Fruit fly (Drosophila melanogaster) whole organism, embryonic: Measurements from ENCODE around the gene CG7432.
A peak's percentile ranks its signal among the peaks of the same experiment; 100 is the strongest.

ENCODE experiments used
- Abd-B ChIP-seq: fragments of 200-800 bp; sonication (Bioruptor generic); optimal IDR thresholded peaks from 2 replicates; lab custom pipeline; 2018; ENCODE audit warnings: missing biosample characterization, mild to moderate bottlenecking, missing genetic modification characterization, moderate library complexity
- Adf1 ChIP-seq: fragments of 200-800 bp; sonication (Bioruptor generic); IDR thresholded peaks from 2 replicates; pipeline ENCODE4 v1.3.6; 2022; ENCODE audit warnings: missing biosample characterization, missing genetic modification characterization
- Blimp-1 ChIP-seq: fragments of 200-800 bp; sonication (Bioruptor generic); optimal IDR thresholded peaks from 3 replicates; lab custom pipeline; 2018; ENCODE audit warnings: missing biosample characterization, missing genetic modification characterization, mild to moderate bottlenecking, moderate library complexity, missing genetic modification reagents
- CG10462 ChIP-seq: fragments of 200-800 bp; sonication (Bioruptor generic); optimal IDR thresholded peaks from 2 replicates; lab custom pipeline; 2016; ENCODE audit warnings: missing biosample characterization, missing genetic modification characterization
- CG11695 ChIP-seq: fragments of 200-800 bp; sonication (Bioruptor generic); IDR thresholded peaks from 3 replicates; pipeline ENCODE4 v1.3.6; 2022; ENCODE audit warnings: missing biosample characterization, missing genetic modification characterization
- CG11696 ChIP-seq: fragments of 200-800 bp; sonication (Bioruptor generic); IDR thresholded peaks from 2 replicates; pipeline ENCODE4 v1.3.6; 2022; ENCODE audit warnings: missing biosample characterization, missing genetic modification characterization
- CG12659 ChIP-seq: fragments of 200-800 bp; sonication (Bioruptor generic); optimal IDR thresholded peaks from 3 replicates; lab custom pipeline; 2017; ENCODE audit warnings: mild to moderate bottlenecking, missing biosample characterization, missing genetic modification reagents, missing genetic modification characterization
- CG13424 ChIP-seq: fragments of 200-800 bp; sonication (Bioruptor generic); optimal IDR thresholded peaks from 2 replicates; lab custom pipeline; 2019; ENCODE audit warnings: missing biosample characterization, mild to moderate bottlenecking, missing genetic modification characterization, moderate library complexity
- CG17829 ChIP-seq: fragments of 200-800 bp; optimal IDR thresholded peaks from 2 replicates; lab custom pipeline; 2019; ENCODE audit warnings: missing biosample characterization, mild to moderate bottlenecking, missing genetic modification characterization, moderate library complexity
- CG18262 ChIP-seq: fragments of 200-800 bp; optimal IDR thresholded peaks from 3 replicates; lab custom pipeline; 2019; ENCODE audit warnings: missing biosample characterization, mild to moderate bottlenecking, missing genetic modification characterization, moderate library complexity
- CG1832 ChIP-seq: fragments of 200-800 bp; sonication (Bioruptor generic); optimal IDR thresholded peaks from 2 replicates; lab custom pipeline; 2017; ENCODE audit warnings: missing biosample characterization, mild to moderate bottlenecking, missing genetic modification characterization, inconsistent platforms
- CG30020 ChIP-seq: fragments of 200-800 bp; optimal IDR thresholded peaks from 2 replicates; lab custom pipeline; 2019; ENCODE audit warnings: missing biosample characterization, mild to moderate bottlenecking, missing genetic modification characterization, moderate library complexity
- CG32532 ChIP-seq: fragments of 200-800 bp; sonication (Bioruptor generic); IDR thresholded peaks from 2 replicates; pipeline ENCODE4 v1.3.6; 2022; ENCODE audit warnings: missing biosample characterization, missing genetic modification characterization
- CG5245 ChIP-seq: fragments of 200-800 bp; sonication (Bioruptor generic); optimal IDR thresholded peaks from 3 replicates; lab custom pipeline; 2016; ENCODE audit warnings: missing biosample characterization, missing genetic modification characterization
- CG6175 ChIP-seq: fragments of 200-800 bp; sonication (Bioruptor generic); IDR thresholded peaks from 3 replicates; pipeline ENCODE4 v1.3.6; 2022; ENCODE audit warnings: missing biosample characterization, missing genetic modification characterization
- CG6254 ChIP-seq: fragments of 200-800 bp; sonication (Bioruptor generic); optimal IDR thresholded peaks from 3 replicates; lab custom pipeline; 2017; ENCODE audit warnings: mild to moderate bottlenecking, missing biosample characterization, missing genetic modification reagents, missing genetic modification characterization
- CG7372 ChIP-seq: fragments of 200-800 bp; sonication (Bioruptor generic); IDR thresholded peaks from 2 replicates; pipeline ENCODE4 v1.3.6; 2022; ENCODE audit warnings: missing biosample characterization, missing genetic modification characterization
- CG8290 ChIP-seq, 3 experiments: fragments of 200-800 bp; sonication (Bioruptor generic); optimal IDR thresholded peaks; 2 replicates each; lab custom pipeline; 2016 to 2019; ENCODE audit warnings: missing biosample characterization in 3 of 3, missing genetic modification characterization in 3 of 3, mild to moderate bottlenecking in 2 of 3, moderate library complexity in 1 of 3
- CG9437 ChIP-seq: fragments of 200-800 bp; sonication (Bioruptor generic); optimal IDR thresholded peaks from 2 replicates; lab custom pipeline; 2018; ENCODE audit warnings: missing biosample characterization, mild to moderate bottlenecking, missing genetic modification characterization
- D ChIP-seq, 2 experiments: fragments of 200-800 bp in 1 of 2; fragments of >200 bp in 1 of 2; sonication (Bioruptor generic) in 1 of 2; optimal IDR thresholded peaks; 2 replicates in 1 of 2; 3 replicates in 1 of 2; lab custom pipeline; 2017; ENCODE audit warnings: mild to moderate bottlenecking in 1 of 2, missing biosample characterization in 1 of 2, missing genetic modification characterization in 1 of 2, missing genetic modification reagents in 1 of 2
- Dek ChIP-seq: fragments of 200-800 bp; sonication (Bioruptor generic); optimal IDR thresholded peaks from 3 replicates; lab custom pipeline; 2019; ENCODE audit warnings: missing biosample characterization, mild to moderate bottlenecking, missing genetic modification characterization, moderate library complexity
- Doc2 ChIP-seq: fragments of 200-800 bp; sonication (Bioruptor generic); IDR thresholded peaks from 2 replicates; pipeline ENCODE4 v1.3.6; 2022; ENCODE audit warnings: missing biosample characterization, missing genetic modification characterization
- Eip74EF ChIP-seq, 2 experiments: fragments of 200-800 bp in 1 of 2; fragments of >200 bp in 1 of 2; sonication (Bioruptor generic) in 1 of 2; optimal IDR thresholded peaks; 2 replicates each; lab custom pipeline; 2017 to 2019; ENCODE audit warnings: missing biosample characterization in 2 of 2, missing genetic modification characterization in 2 of 2, mild to moderate bottlenecking in 1 of 2, moderate library complexity in 1 of 2
- Hr78 ChIP-seq, 2 experiments: fragments of 200-800 bp in 1 of 2; fragments of >200 bp in 1 of 2; sonication (Bioruptor generic) in 1 of 2; optimal IDR thresholded peaks; 2 replicates each; lab custom pipeline; 2017 to 2019; ENCODE audit warnings: missing biosample characterization in 2 of 2, missing genetic modification characterization in 2 of 2, mild to moderate bottlenecking in 1 of 2, moderate library complexity in 1 of 2
- Max ChIP-seq: fragments of 200-800 bp; sonication (Bioruptor generic); optimal IDR thresholded peaks from 2 replicates; lab custom pipeline; 2016; ENCODE audit warnings: missing biosample characterization, mild to moderate bottlenecking, missing genetic modification characterization
- Mes4 ChIP-seq: fragments of 200-800 bp; sonication (Bioruptor generic); optimal IDR thresholded peaks from 2 replicates; lab custom pipeline; 2016; ENCODE audit warnings: missing biosample characterization, missing genetic modification characterization
- Opbp ChIP-seq: fragments of 200-800 bp; sonication (Bioruptor generic); IDR thresholded peaks from 3 replicates; pipeline ENCODE4 v1.3.6; 2022; ENCODE audit warnings: missing biosample characterization, missing genetic modification characterization; ENCODE audit not compliant: partially characterized antibody
- Optix ChIP-seq: fragments of 200-800 bp; sonication (Bioruptor generic); IDR thresholded peaks from 3 replicates; pipeline ENCODE4 v1.3.6; 2022; ENCODE audit warnings: missing biosample characterization, missing genetic modification characterization
- Rfx ChIP-seq: fragments of 200-800 bp; sonication (Bioruptor generic); IDR thresholded peaks from 2 replicates; pipeline ENCODE4 v1.3.6; 2022; ENCODE audit warnings: missing biosample characterization, missing genetic modification characterization
- Tbp ChIP-seq: fragments of >200 bp; optimal IDR thresholded peaks from 2 replicates; lab custom pipeline; 2018; ENCODE audit warnings: missing biosample characterization, missing genetic modification characterization
- corto ChIP-seq: fragments of 200-800 bp; sonication (Bioruptor generic); optimal IDR thresholded peaks from 2 replicates; lab custom pipeline; 2016; ENCODE audit warnings: missing biosample characterization, mild to moderate bottlenecking, missing genetic modification characterization, moderate library complexity
- dysf ChIP-seq: fragments of 200-800 bp; sonication (Bioruptor generic); IDR thresholded peaks from 3 replicates; pipeline ENCODE4 v1.3.6; 2022; ENCODE audit warnings: missing biosample characterization, missing genetic modification characterization
- fd3F ChIP-seq: fragments of 200-800 bp; sonication (Bioruptor generic); optimal IDR thresholded peaks from 2 replicates; lab custom pipeline; 2018; ENCODE audit warnings: missing biosample characterization, mild to moderate bottlenecking, missing genetic modification characterization, moderate library complexity
- gcm ChIP-seq: fragments of 200-800 bp; sonication (Bioruptor generic); optimal IDR thresholded peaks from 2 replicates; lab custom pipeline; 2019; ENCODE audit warnings: missing biosample characterization, mild to moderate bottlenecking, missing genetic modification characterization, moderate library complexity
- ham ChIP-seq: fragments of 200-800 bp; sonication (Bioruptor generic); IDR thresholded peaks from 2 replicates; pipeline ENCODE4 v1.3.6; 2022; ENCODE audit warnings: missing biosample characterization, missing genetic modification characterization
- ind ChIP-seq: fragments of 200-800 bp; sonication (Bioruptor generic); optimal IDR thresholded peaks from 3 replicates; lab custom pipeline; 2016; ENCODE audit warnings: missing biosample characterization, missing genetic modification characterization
- klu ChIP-seq: fragments of 200-800 bp; sonication (Bioruptor generic); IDR thresholded peaks from 2 replicates; pipeline ENCODE4 v1.3.6; 2022; ENCODE audit warnings: missing biosample characterization, missing genetic modification characterization
- onecut ChIP-seq: fragments of 200-800 bp; sonication (Bioruptor generic); IDR thresholded peaks from 2 replicates; pipeline ENCODE4 v1.3.6; 2022; ENCODE audit warnings: missing biosample characterization, missing genetic modification characterization
- org-1 ChIP-seq: fragments of 200-800 bp; sonication (Bioruptor generic); optimal IDR thresholded peaks from 2 replicates; lab custom pipeline; 2017; ENCODE audit warnings: missing biosample characterization, missing genetic modification characterization
- pita ChIP-seq: fragments of 200-800 bp; sonication (Bioruptor generic); optimal IDR thresholded peaks from 2 replicates; lab custom pipeline; 2017; ENCODE audit warnings: missing biosample characterization, mild to moderate bottlenecking, missing genetic modification characterization
- sd ChIP-seq: fragments of 200-800 bp; sonication (Bioruptor generic); optimal IDR thresholded peaks from 3 replicates; lab custom pipeline; 2018; ENCODE audit warnings: missing biosample characterization, mild to moderate bottlenecking, missing genetic modification characterization, moderate library complexity
- sens ChIP-seq: fragments of 200-800 bp; sonication (Bioruptor generic); peaks from one replicate; lab custom pipeline; 2016; ENCODE audit warnings: missing biosample characterization, missing genetic modification characterization
- tll ChIP-seq, 2 experiments: fragments of 200-800 bp in 1 of 2; fragments of >200 bp in 1 of 2; sonication (Bioruptor generic) in 1 of 2; optimal IDR thresholded peaks; 2 replicates each; lab custom pipeline; 2017 to 2019; ENCODE audit warnings: missing biosample characterization in 2 of 2, missing genetic modification characterization in 2 of 2, mild to moderate bottlenecking in 1 of 2, moderate library complexity in 1 of 2
- vvl ChIP-seq: fragments of 200-800 bp; sonication (Bioruptor generic); IDR thresholded peaks from 2 replicates; pipeline ENCODE4 v1.3.6; 2022; ENCODE audit warnings: missing biosample characterization, missing genetic modification characterization

CG7432 gene

dm6 chr3R:19625300-19626230, 39.2 kb upstream of the CG7432 start (continued):
- no peak for TF ChIP-seq CG8290 (GFP tag; optimal IDR thresholded peaks at IDR 0.05; lab: Kevin White, UChicago)
- peak in 1 of 2 experiments; percentile 15 for TF ChIP-seq CG8290 (tag; optimal IDR thresholded peaks at IDR 0.05; lab: Kevin White, UChicago)
- no peak for TF ChIP-seq Tbp (GFP tag; lab: Kevin White, UChicago)
- TF ChIP-seq CG10462 (GFP tag; lab: Kevin White, UChicago) = no peak
- peak; percentile 26; the same call in 1 of the 2 replicates for TF ChIP-seq Rfx
- TF ChIP-seq CG12659 (GFP tag; lab: Kevin White, UChicago) = no peak
- TF ChIP-seq sd (tag; lab: Kevin White, UChicago) = peak; percentile 12
- TF ChIP-seq CG6175 (GFP tag; lab: Robert Waterston, UW) = 0 out of 3 replicates have a peak, but pooled peaks have one; percentile 56
- no peak for TF ChIP-seq ind (GFP tag; lab: Kevin White, UChicago)
- TF ChIP-seq onecut (GFP tag; lab: Robert Waterston, UW) = no peak
- no peak for TF ChIP-seq CG11696 (GFP tag; lab: Robert Waterston, UW)
- TF ChIP-seq Mes4 (GFP tag; lab: Kevin White, UChicago) = no peak
- TF ChIP-seq sens (GFP tag; lab: Kevin White, UChicago) = no peak
- no peak for TF ChIP-seq Adf1
- no peak for TF ChIP-seq klu (GFP tag; lab: Robert Waterston, UW)
- TF ChIP-seq Opbp (GFP tag; lab: Robert Waterston, UW) = no peak
- TF ChIP-seq Hr78 (GFP tag; optimal IDR thresholded peaks at IDR 0.05; lab: Kevin White, UChicago) = peak in 1 of 2 experiments; percentile 21
- TF ChIP-seq Doc2 (GFP tag; lab: Robert Waterston, UW) = no peak
- no peak for TF ChIP-seq CG6254
- TF ChIP-seq gcm (GFP tag; lab: Kevin White, UChicago) = peak; percentile 91

dm6 chr3R:19627792-19628522, 36.9 kb upstream of the CG7432 start:
- TF ChIP-seq Abd-B = peak; percentile 50
- TF ChIP-seq CG17829 = peak; percentile 56
- TF ChIP-seq D (optimal IDR thresholded peaks at IDR 0.05; lab: Kevin White, UChicago) = no peak
- TF ChIP-seq D (GFP tag; optimal IDR thresholded peaks at IDR 0.05; lab: Kevin White, UChicago) = peak; percentile 45
- peak; percentile 54 for TF ChIP-seq Max (GFP tag; lab: Kevin White, UChicago)
- peak; percentile 16 for TF ChIP-seq CG13424
- no peak for TF ChIP-seq pita (GFP tag; lab: Kevin White, UChicago)
- no peak for TF ChIP-seq corto (GFP tag; lab: Kevin White, UChicago)
- TF ChIP-seq Dek (tag; lab: Kevin White, UChicago) = no peak
- peak in 1 of 2 experiments; percentile 53 for TF ChIP-seq tll (GFP tag; optimal IDR thresholded peaks at IDR 0.05; lab: Kevin White, UChicago)
- no peak for TF ChIP-seq CG30020 (tag; lab: Kevin White, UChicago)
- TF ChIP-seq CG18262 (tag; lab: Kevin White, UChicago) = peak; percentile 72
- no peak for TF ChIP-seq ham (GFP tag; lab: Robert Waterston, UW)
- TF ChIP-seq CG12659 (GFP tag; lab: Kevin White, UChicago) = peak; percentile 8
- TF ChIP-seq fd3F = no peak
- TF ChIP-seq CG1832 (GFP tag; lab: Kevin White, UChicago) = peak; percentile 29
- peak; percentile 60; the same call in 1 of the 3 replicates for TF ChIP-seq dysf (GFP tag; lab: Robert Waterston, UW)
- peak; percentile 54; the same call in 1 of the 2 replicates for TF ChIP-seq CG32532
- TF ChIP-seq Eip74EF (GFP tag; optimal IDR thresholded peaks at IDR 0.05; lab: Kevin White, UChicago) = peak in 1 of 2 experiments; percentile 53
- peak; percentile 72 for TF ChIP-seq sens (GFP tag; lab: Kevin White, UChicago)
- TF ChIP-seq CG11695 (GFP tag; lab: Robert Waterston, UW) = no peak
- TF ChIP-seq vvl (GFP tag; lab: Robert Waterston, UW) = 0 out of 2 replicates have a peak, but pooled peaks have one; percentile 28
- 0 out of 2 replicates have a peak, but pooled peaks have one; percentile 21 for TF ChIP-seq CG7372 (GFP tag; lab: Robert Waterston, UW)
- TF ChIP-seq org-1 = peak; percentile 14
- no peak for TF ChIP-seq Optix (GFP tag; lab: Robert Waterston, UW)
- peak; percentile 5 for TF ChIP-seq CG5245 (GFP tag; lab: Kevin White, UChicago)
- TF ChIP-seq CG9437 (GFP tag; lab: Kevin White, UChicago) = peak; percentile 35
- peak; percentile 56 for TF ChIP-seq Blimp-1 (GFP tag; lab: Kevin White, UChicago)
